Worm (Caenorhabditis elegans) whole organism, L1 larva: Measurements from ENCODE around the gene F11C7.2.

Experiments used
- C16A3.4 ChIP-seq: fragments of 150-350 bp; optimal IDR thresholded peaks from 2 replicates; lab custom pipeline; 2014; ENCODE audit warnings: missing biosample characterization, missing genetic modification characterization
- C34B4.2 ChIP-seq: sonication (generic microtip); optimal IDR thresholded peaks from 2 replicates; lab custom pipeline; 2017; ENCODE audit warnings: mild to moderate bottlenecking, missing genetic modification characterization, missing compliant biosample characterization
- Y116A8C.19 ChIP-seq: sonication (generic microtip); optimal IDR thresholded peaks from 2 replicates; lab custom pipeline; 2016; ENCODE audit warnings: missing compliant biosample characterization, missing genetic modification characterization, borderline replicate concordance
- aha-1 ChIP-seq: fragments of 150-350 bp; optimal IDR thresholded peaks from 2 replicates; lab custom pipeline; 2014; ENCODE audit warnings: missing biosample characterization, missing genetic modification characterization
- alr-1 ChIP-seq: fragments of 200-800 bp; sonication (Bioruptor generic); optimal IDR thresholded peaks from 2 replicates; lab custom pipeline; 2018; ENCODE audit warnings: borderline replicate concordance, mild to moderate bottlenecking, missing genetic modification characterization, missing compliant biosample characterization
- aly-2 ChIP-seq: fragments of 150-350 bp; optimal IDR thresholded peaks from 2 replicates; lab custom pipeline; 2014; ENCODE audit warnings: missing biosample characterization, missing genetic modification characterization
- ama-1 ChIP-seq: fragments of 150-350 bp; optimal IDR thresholded peaks from 2 replicates; lab custom pipeline; 2014
- efl-1 ChIP-seq, 4 experiments: fragments of 150-350 bp; optimal IDR thresholded peaks in 3 of 4; peaks in 1 of 4; 1 replicate in 1 of 4; 2 replicates in 3 of 4; lab custom pipeline; 2014; ENCODE audit warnings: missing biosample characterization in 2 of 4, missing genetic modification characterization in 2 of 4, missing genetic modification reagents in 2 of 4
- egl-13 ChIP-seq: sonication (generic microtip); optimal IDR thresholded peaks from 2 replicates; lab custom pipeline; 2016; ENCODE audit warnings: missing genotype, missing genetic modification reagents, missing genetic modification characterization, missing compliant biosample characterization
- egl-27 ChIP-seq, 2 experiments: fragments of 150-350 bp in 1 of 2; sonication (generic microtip); optimal IDR thresholded peaks; 3 replicates each; lab custom pipeline; 2017 to 2018; ENCODE audit warnings: missing biosample characterization in 2 of 2, missing genetic modification characterization in 2 of 2, missing genetic modification reagents in 2 of 2
- elt-3 ChIP-seq, 6 experiments: fragments of 150-350 bp in 1 of 6; sonication (generic microtip); optimal IDR thresholded peaks; 2 replicates each; lab custom pipeline; 2017 to 2018; ENCODE audit warnings: missing biosample characterization in 6 of 6, missing genetic modification characterization in 6 of 6, inconsistent platforms in 1 of 6
- fkh-10 ChIP-seq: sonication (generic microtip); optimal IDR thresholded peaks from 2 replicates; lab custom pipeline; 2017; ENCODE audit warnings: missing biosample characterization, missing genetic modification reagents, missing genetic modification characterization
- fkh-4 ChIP-seq: sonication (generic microtip); optimal IDR thresholded peaks from 2 replicates; lab custom pipeline; 2016; ENCODE audit warnings: missing compliant biosample characterization, missing genetic modification characterization, borderline replicate concordance
- fkh-8 ChIP-seq: sonication (generic microtip); optimal IDR thresholded peaks from 2 replicates; lab custom pipeline; 2016; ENCODE audit warnings: mild to moderate bottlenecking, missing genetic modification characterization, missing compliant biosample characterization
- grh-1 ChIP-seq: fragments of 200-800 bp; sonication (Bioruptor generic); IDR thresholded peaks from 2 replicates; pipeline ENCODE4 v1.3.6; 2022; ENCODE audit warnings: missing genetic modification reagents, missing genetic modification characterization, missing compliant biosample characterization
- lin-14 ChIP-seq: fragments of 200-800 bp; sonication (Bioruptor generic); optimal IDR thresholded peaks from 2 replicates; lab custom pipeline; 2018; ENCODE audit warnings: mild to moderate bottlenecking, missing genetic modification characterization, moderate library complexity, missing compliant biosample characterization
- lin-39 ChIP-seq: fragments of 150-350 bp; optimal IDR thresholded peaks from 2 replicates; lab custom pipeline; 2014; ENCODE audit warnings: missing biosample characterization, missing genetic modification reagents, missing genetic modification characterization
- lir-3 ChIP-seq: sonication (generic microtip); optimal IDR thresholded peaks from 2 replicates; lab custom pipeline; 2016; ENCODE audit warnings: mild to moderate bottlenecking, missing genetic modification characterization, moderate library complexity, missing compliant biosample characterization; ENCODE audit not compliant: poor library complexity
- lsy-2 ChIP-seq, 2 experiments: fragments of 150-350 bp; optimal IDR thresholded peaks; 2 replicates each; lab custom pipeline; 2014; ENCODE audit warnings: missing biosample characterization in 2 of 2, missing genetic modification characterization in 2 of 2
- mdl-1 ChIP-seq, 2 experiments: fragments of 150-350 bp; optimal IDR thresholded peaks; 2 replicates each; lab custom pipeline; 2014 to 2017; ENCODE audit warnings: missing biosample characterization in 2 of 2, missing genetic modification characterization in 2 of 2, inconsistent platforms in 1 of 2
- mef-2 ChIP-seq: fragments of 150-350 bp; optimal IDR thresholded peaks from 2 replicates; lab custom pipeline; 2014; ENCODE audit warnings: missing biosample characterization, missing genetic modification characterization
- nhr-19 ChIP-seq: fragments of 200-800 bp; sonication (Bioruptor generic); conservative IDR thresholded peaks from 2 replicates; pipeline ENCODE4 v1.3.6; 2022; ENCODE audit warnings: missing genetic modification characterization, missing compliant biosample characterization
- nhr-20 ChIP-seq: sonication (generic microtip); optimal IDR thresholded peaks from 2 replicates; lab custom pipeline; 2016; ENCODE audit warnings: mild to moderate bottlenecking, missing genetic modification characterization, missing compliant biosample characterization
- nhr-237 ChIP-seq: fragments of 150-350 bp; optimal IDR thresholded peaks from 2 replicates; lab custom pipeline; 2014; ENCODE audit warnings: missing biosample characterization, missing genetic modification characterization
- nhr-28 ChIP-seq: fragments of 150-350 bp; optimal IDR thresholded peaks from 2 replicates; lab custom pipeline; 2014; ENCODE audit warnings: missing biosample characterization, missing genetic modification characterization
- nhr-71 ChIP-seq: sonication (generic microtip); optimal IDR thresholded peaks from 2 replicates; lab custom pipeline; 2016; ENCODE audit warnings: mild to moderate bottlenecking, missing genetic modification characterization, moderate library complexity, missing compliant biosample characterization
- nhr-77 ChIP-seq: fragments of 150-350 bp; optimal IDR thresholded peaks from 2 replicates; lab custom pipeline; 2014; ENCODE audit warnings: missing biosample characterization, missing genetic modification characterization
- nhr-84 ChIP-seq: sonication (generic microtip); optimal IDR thresholded peaks from 2 replicates; lab custom pipeline; 2017; ENCODE audit warnings: missing biosample characterization, missing genetic modification characterization
- pax-3 ChIP-seq: fragments of 200-800 bp; sonication (Bioruptor generic); optimal IDR thresholded peaks from 2 replicates; lab custom pipeline; 2018; ENCODE audit warnings: mild to moderate bottlenecking, missing genetic modification characterization, moderate library complexity, missing compliant biosample characterization
- pqm-1 ChIP-seq: sonication (generic microtip); optimal IDR thresholded peaks from 3 replicates; lab custom pipeline; 2017; ENCODE audit warnings: missing biosample characterization, missing genetic modification characterization
- rnt-1 ChIP-seq: sonication (generic microtip); optimal IDR thresholded peaks from 2 replicates; lab custom pipeline; 2016; ENCODE audit warnings: mild to moderate bottlenecking, missing genetic modification characterization, moderate library complexity, missing compliant biosample characterization
- snpc-4 ChIP-seq: fragments of 150-350 bp; optimal IDR thresholded peaks from 2 replicates; lab custom pipeline; 2014; ENCODE audit warnings: missing biosample characterization, missing genetic modification characterization
- snu-23 ChIP-seq: sonication (generic microtip); optimal IDR thresholded peaks from 2 replicates; lab custom pipeline; 2016; ENCODE audit warnings: missing genetic modification characterization, missing compliant biosample characterization
- swsn-7 ChIP-seq: sonication (generic microtip); optimal IDR thresholded peaks from 2 replicates; lab custom pipeline; 2016; ENCODE audit warnings: missing genetic modification characterization, missing compliant biosample characterization
- tlp-1 ChIP-seq: fragments of 150-350 bp; optimal IDR thresholded peaks from 2 replicates; lab custom pipeline; 2014; ENCODE audit warnings: missing biosample characterization, missing genetic modification characterization
- unc-130 ChIP-seq: fragments of 150-350 bp; optimal IDR thresholded peaks from 2 replicates; lab custom pipeline; 2017; ENCODE audit warnings: missing biosample characterization, missing genetic modification characterization, inconsistent platforms
- unc-98 ChIP-seq: fragments of 200-800 bp; sonication (Bioruptor generic); IDR thresholded peaks from 2 replicates; pipeline ENCODE4 v1.3.6; 2022; ENCODE audit warnings: missing genetic modification characterization, missing compliant biosample characterization
- zip-4 ChIP-seq: fragments of 200-800 bp; sonication (Bioruptor generic); optimal IDR thresholded peaks from 2 replicates; lab custom pipeline; 2018; ENCODE audit warnings: mild to moderate bottlenecking, missing genetic modification characterization, moderate library complexity, missing compliant biosample characterization

F11C7.2 gene

ce11 chrX:17384343-17384742, 12.3 kb upstream of the F11C7.2 start:
- TF ChIP-seq zip-4 (GFP tag; lab: Kevin White, UChicago) (no peak), snu-23 (GFP tag; lab: Kevin White, UChicago) (no peak), aly-2 (tag; lab: Kevin White, UChicago) (no peak), snpc-4 (tag; lab: Kevin White, UChicago) (no peak), egl-27 (tag; optimal IDR thresholded peaks at IDR 0.05; lab: Kevin White, UChicago) (no peak), aha-1 (tag; lab: Kevin White, UChicago) (no peak), C16A3.4 (tag; lab: Kevin White, UChicago) (no peak), pqm-1 (no peak)
- TF ChIP-seq, all 84 proteins: peak for 0

DNA sequence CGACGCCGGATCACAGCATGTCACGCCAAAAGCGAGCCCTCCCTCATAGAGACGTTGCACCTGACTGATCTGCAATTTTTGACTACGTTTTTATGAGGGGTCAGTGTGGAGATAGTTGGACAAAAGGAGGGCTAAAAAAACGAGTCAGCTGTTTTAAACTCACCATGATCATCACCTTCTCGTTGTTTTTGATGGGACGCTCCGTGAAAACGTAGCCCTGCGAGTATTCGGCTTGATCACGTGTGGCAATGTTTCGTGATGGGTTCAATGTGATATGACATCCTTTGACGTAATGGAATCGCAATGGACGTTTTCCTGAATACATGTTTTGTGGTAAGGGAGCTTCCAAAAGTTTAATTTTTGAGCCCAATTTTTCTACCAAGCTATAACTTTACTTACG, 11.5 kb upstream of the F11C7.2 start:
- peak; percentile 56 for TF ChIP-seq lin-14 (GFP tag; lab: Kevin White, UChicago)
- no peak for TF ChIP-seq fkh-8
- TF ChIP-seq nhr-237 (tag; lab: Kevin White, UChicago): no peak
- no peak for TF ChIP-seq alr-1 (tag; lab: Kevin White, UChicago)
- no peak for TF ChIP-seq fkh-10 (GFP tag; lab: Kevin White, UChicago)
- TF ChIP-seq nhr-77 (tag; lab: Kevin White, UChicago): no peak
- peak in 1 of 2 experiments; percentile 43 for TF ChIP-seq mdl-1 (tag; optimal IDR thresholded peaks at IDR 0.05; lab: Kevin White, UChicago)
- TF ChIP-seq lsy-2 (tag; optimal IDR thresholded peaks at IDR 0.05; lab: Kevin White, UChicago): peak in 1 of 2 experiments; percentile 61
- TF ChIP-seq mef-2 (tag; lab: Kevin White, UChicago): no peak
- TF ChIP-seq snu-23 (GFP tag; lab: Kevin White, UChicago): peak; percentile 14
- no peak for TF ChIP-seq efl-1 (optimal IDR thresholded peaks at IDR 0.05; lab: Kevin White, UChicago)
- TF ChIP-seq efl-1 (GFP tag; optimal IDR thresholded peaks at IDR 0.05 in 1 of 2; lab: Kevin White, UChicago): no peak
- TF ChIP-seq pax-3 (tag; lab: Kevin White, UChicago): no peak
- peak; percentile 13 for TF ChIP-seq nhr-20 (tag; lab: Kevin White, UChicago)
- no peak for TF ChIP-seq nhr-84 (tag; lab: Kevin White, UChicago)
- TF ChIP-seq fkh-4: no peak
- TF ChIP-seq C16A3.4 (tag; lab: Kevin White, UChicago): peak; percentile 24
- TF ChIP-seq lin-39 (tag; lab: Kevin White, UChicago): peak; percentile 9
- peak; percentile 76 for TF ChIP-seq rnt-1 (tag; lab: Kevin White, UChicago)
- TF ChIP-seq unc-98 (GFP tag; lab: Robert Waterston, UW): no peak
- TF ChIP-seq nhr-71 (tag; lab: Kevin White, UChicago): peak; percentile 69
- peak; percentile 27 for TF ChIP-seq lir-3 (tag; lab: Kevin White, UChicago)
- no peak for TF ChIP-seq ama-1
- no peak for TF ChIP-seq tlp-1 (tag; lab: Kevin White, UChicago)
- TF ChIP-seq unc-130 (tag; lab: Kevin White, UChicago): peak; percentile 48
- TF ChIP-seq grh-1 (GFP tag; lab: Robert Waterston, UW): no peak
- TF ChIP-seq elt-3 (tag; optimal IDR thresholded peaks at IDR 0.05; lab: Kevin White, UChicago): no peak
- TF ChIP-seq swsn-7: no peak
- TF ChIP-seq nhr-19: peak; percentile 43

- TF ChIP-seq C34B4.2: no peak
- no peak for TF ChIP-seq nhr-28 (tag; lab: Kevin White, UChicago)
- no peak for TF ChIP-seq egl-13 (tag; lab: Kevin White, UChicago)
- TF ChIP-seq grh-1 (GFP tag; lab: Robert Waterston, UW): no peak
- TF ChIP-seq efl-1 (optimal IDR thresholded peaks at IDR 0.05; lab: Kevin White, UChicago): no peak
- no peak for TF ChIP-seq efl-1 (GFP tag; optimal IDR thresholded peaks at IDR 0.05 in 1 of 2; lab: Kevin White, UChicago)
- TF ChIP-seq Y116A8C.19 (tag; lab: Kevin White, UChicago): no peak
- no peak for TF ChIP-seq lsy-2 (tag; optimal IDR thresholded peaks at IDR 0.05; lab: Kevin White, UChicago)
Measured at ce11 chrX:17386130-17386529, 10.5 kb upstream of the F11C7.2 start.
